Fruit fly (Drosophila melanogaster) whole organism, wandering third instar larva: ENCODE measurements around the gene shf.

Experiments used
- Abd-B ChIP-seq: fragments of >200 bp; optimal IDR thresholded peaks from 2 replicates; lab custom pipeline; 2017; ENCODE audit warnings: missing biosample characterization, missing genetic modification characterization
- CG32264 ChIP-seq: fragments of 200-800 bp; sonication (Bioruptor generic); optimal IDR thresholded peaks from 2 replicates; lab custom pipeline; 2016; ENCODE audit warnings: missing biosample characterization, missing genetic modification characterization
- CG9705 ChIP-seq: fragments of 200-800 bp; sonication (Bioruptor generic); optimal IDR thresholded peaks from 2 replicates; lab custom pipeline; 2018; ENCODE audit warnings: missing biosample characterization, mild to moderate bottlenecking, missing genetic modification characterization
- CrebA ChIP-seq: fragments of 200-800 bp; sonication (Bioruptor generic); optimal IDR thresholded peaks from 2 replicates; lab custom pipeline; 2016; ENCODE audit warnings: missing biosample characterization, mild to moderate bottlenecking, missing genetic modification characterization, borderline replicate concordance
- Dfd ChIP-seq: fragments of >200 bp; optimal IDR thresholded peaks from 2 replicates; lab custom pipeline; 2017; ENCODE audit warnings: missing biosample characterization, missing genetic modification characterization
- Dif ChIP-seq: fragments of 200-275, 200-300 bp; sonication (Bioruptor generic); optimal IDR thresholded peaks from 2 replicates; lab custom pipeline; 2018; ENCODE audit warnings: missing biosample characterization, missing genetic modification characterization; ENCODE audit not compliant: partially characterized antibody
- GATAd ChIP-seq: sonication (Bioruptor generic); optimal IDR thresholded peaks from 2 replicates; lab custom pipeline; 2016; ENCODE audit warnings: missing biosample characterization, missing genetic modification characterization
- HLH106 ChIP-seq: fragments of 200-800 bp; optimal IDR thresholded peaks from 3 replicates; lab custom pipeline; 2019; ENCODE audit warnings: missing biosample characterization, mild to moderate bottlenecking, missing genetic modification characterization, moderate library complexity
- Hnf4 ChIP-seq: fragments of 200-800 bp; sonication (Bioruptor generic); optimal IDR thresholded peaks from 2 replicates; lab custom pipeline; 2016; ENCODE audit warnings: missing biosample characterization, mild to moderate bottlenecking, missing genetic modification characterization
- Hr78 ChIP-seq: fragments of >200 bp; optimal IDR thresholded peaks from 2 replicates; lab custom pipeline; 2017; ENCODE audit warnings: missing biosample characterization, missing genetic modification characterization
- Hr83 ChIP-seq: fragments of 200-300 bp; sonication (Bioruptor generic); optimal IDR thresholded peaks from 2 replicates; lab custom pipeline; 2016; ENCODE audit warnings: missing biosample characterization, mild to moderate bottlenecking, missing genetic modification characterization, moderate library complexity; ENCODE audit not compliant: poor library complexity, severe bottlenecking
- Jra ChIP-seq: sonication (Bioruptor generic); optimal IDR thresholded peaks from 2 replicates; lab custom pipeline; 2016; ENCODE audit warnings: missing biosample characterization, missing genetic modification characterization
- Mio ChIP-seq: sonication (Bioruptor generic); optimal IDR thresholded peaks from 2 replicates; lab custom pipeline; 2016; ENCODE audit warnings: missing biosample characterization, missing genetic modification characterization
- Myc ChIP-seq: fragments of >200 bp; optimal IDR thresholded peaks from 2 replicates; lab custom pipeline; 2017
- N ChIP-seq: fragments of >200 bp; optimal IDR thresholded peaks from 2 replicates; lab custom pipeline; 2018; ENCODE audit warnings: missing biosample characterization, missing external identifiers, missing genetic modification characterization
- OdsH ChIP-seq: fragments of 200-800 bp; sonication (Bioruptor generic); optimal IDR thresholded peaks from 2 replicates; lab custom pipeline; 2016; ENCODE audit warnings: missing biosample characterization, mild to moderate bottlenecking, missing genetic modification characterization
- Rel ChIP-seq, 2 experiments: fragments of 200-800 bp; sonication (Bioruptor generic) in 1 of 2; optimal IDR thresholded peaks; 2 replicates in 1 of 2; 3 replicates in 1 of 2; lab custom pipeline; 2016 to 2019; ENCODE audit warnings: mild to moderate bottlenecking in 2 of 2, missing biosample characterization in 2 of 2, missing genetic modification characterization in 2 of 2, moderate library complexity in 1 of 2
- Sp1 ChIP-seq: fragments of 200-800 bp; sonication (Bioruptor generic); optimal IDR thresholded peaks from 3 replicates; lab custom pipeline; 2019; ENCODE audit warnings: missing biosample characterization, mild to moderate bottlenecking, missing genetic modification characterization, moderate library complexity
- Vsx2 ChIP-seq: fragments of 200-300, 225-300 bp; sonication (Bioruptor generic); optimal IDR thresholded peaks from 2 replicates; lab custom pipeline; 2018; ENCODE audit warnings: missing biosample characterization, missing genetic modification characterization; ENCODE audit not compliant: partially characterized antibody
- br ChIP-seq: fragments of 200-800 bp; sonication (Bioruptor generic); optimal IDR thresholded peaks from 2 replicates; lab custom pipeline; 2016; ENCODE audit warnings: missing biosample characterization, missing genetic modification characterization
- brk ChIP-seq: fragments of 200-800 bp; sonication (Bioruptor generic); optimal IDR thresholded peaks from 2 replicates; lab custom pipeline; 2016; ENCODE audit warnings: missing biosample characterization, mild to moderate bottlenecking, missing genetic modification characterization
- dl ChIP-seq, 2 experiments: fragments of 175-275, 200-275 bp in 1 of 2; fragments of 200-275 bp in 1 of 2; sonication (Bioruptor generic); optimal IDR thresholded peaks; lab custom pipeline; 2018; ENCODE audit warnings: mild to moderate bottlenecking in 2 of 2, missing biosample characterization in 2 of 2, missing genetic modification characterization in 2 of 2, moderate library complexity in 2 of 2; ENCODE audit not compliant: partially characterized antibody in 2 of 2, insufficient read depth in 1 of 2
- dmrt93B ChIP-seq: fragments of 200-800 bp; sonication (Bioruptor generic); optimal IDR thresholded peaks from 2 replicates; lab custom pipeline; 2018; ENCODE audit warnings: missing biosample characterization, mild to moderate bottlenecking, missing genetic modification characterization
- dsf ChIP-seq: sonication (Bioruptor generic); optimal IDR thresholded peaks from 2 replicates; lab custom pipeline; 2016; ENCODE audit warnings: missing biosample characterization, missing genetic modification characterization, borderline replicate concordance
- ey ChIP-seq: fragments of 200-800 bp; sonication (Bioruptor generic); optimal IDR thresholded peaks from 2 replicates; lab custom pipeline; 2016; ENCODE audit warnings: missing biosample characterization, missing genetic modification characterization
- foxo ChIP-seq, 2 experiments: fragments of 200-800 bp; sonication (Bioruptor generic); optimal IDR thresholded peaks; 2 replicates in 1 of 2; 3 replicates in 1 of 2; lab custom pipeline; 2016 to 2017; ENCODE audit warnings: missing biosample characterization in 2 of 2, missing genetic modification characterization in 2 of 2
- fru ChIP-seq: fragments of 200-800 bp; sonication (Bioruptor generic); optimal IDR thresholded peaks from 3 replicates; lab custom pipeline; 2016; ENCODE audit warnings: missing biosample characterization, mild to moderate bottlenecking, missing genetic modification characterization
- h ChIP-seq: fragments of 200-800 bp; sonication (Bioruptor generic); optimal IDR thresholded peaks from 3 replicates; lab custom pipeline; 2016; ENCODE audit warnings: missing biosample characterization, mild to moderate bottlenecking, missing genetic modification characterization
- jim ChIP-seq: fragments of 175-275, 200-325 bp; sonication (Bioruptor generic); optimal IDR thresholded peaks from 2 replicates; lab custom pipeline; 2016; ENCODE audit warnings: missing biosample characterization, mild to moderate bottlenecking, missing genetic modification characterization
- lola ChIP-seq: fragments of >200 bp; optimal IDR thresholded peaks from 2 replicates; lab custom pipeline; 2017; ENCODE audit warnings: missing biosample characterization, missing genetic modification characterization
- pan ChIP-seq: fragments of >200 bp; optimal IDR thresholded peaks from 2 replicates; lab custom pipeline; 2017
- psq ChIP-seq: fragments of 200-800 bp; sonication (Bioruptor generic); optimal IDR thresholded peaks from 3 replicates; lab custom pipeline; 2017; ENCODE audit warnings: missing biosample characterization, mild to moderate bottlenecking, missing genetic modification characterization, moderate library complexity
- rgr ChIP-seq: fragments of 200-800 bp; sonication (Bioruptor generic); optimal IDR thresholded peaks from 3 replicates; lab custom pipeline; 2016; ENCODE audit warnings: missing biosample characterization, mild to moderate bottlenecking, missing genetic modification characterization
- sage ChIP-seq: fragments of 200-800 bp; sonication (Bioruptor generic); optimal IDR thresholded peaks from 2 replicates; lab custom pipeline; 2016; ENCODE audit warnings: missing biosample characterization, mild to moderate bottlenecking, missing genetic modification characterization
- sv ChIP-seq: fragments of 200-800 bp; sonication (Bioruptor generic); optimal IDR thresholded peaks from 3 replicates; lab custom pipeline; 2016; ENCODE audit warnings: missing biosample characterization, missing genetic modification characterization
- tai ChIP-seq: sonication (Bioruptor generic); optimal IDR thresholded peaks from 2 replicates; lab custom pipeline; 2016; ENCODE audit warnings: missing biosample characterization, missing genetic modification characterization
- usp ChIP-seq: fragments of >200 bp; optimal IDR thresholded peaks from 2 replicates; lab custom pipeline; 2017; ENCODE audit warnings: missing biosample characterization, missing genetic modification characterization
- woc ChIP-seq: sonication (Bioruptor generic); optimal IDR thresholded peaks from 2 replicates; lab custom pipeline; 2016; ENCODE audit warnings: missing biosample characterization, mild to moderate bottlenecking, missing genetic modification characterization

Gene shf

dm6 chrX:6805404-6805803, 25.9 kb upstream of the shf start:
- TF ChIP-seq lola (GFP tag; lab: Kevin White, UChicago), result no peak
- TF ChIP-seq Rel (GFP tag; optimal IDR thresholded peaks at IDR 0.05; lab: Kevin White, UChicago), result no peak
- TF ChIP-seq Rel (tag; optimal IDR thresholded peaks at IDR 0.05; lab: Kevin White, UChicago), result peak; percentile 27
- peak; percentile 68 for TF ChIP-seq Dif (GFP tag; lab: Kevin White, UChicago)
- peak in 1 of 2 experiments; percentile 43 for TF ChIP-seq dl (GFP tag; optimal IDR thresholded peaks at IDR 0.05; lab: Kevin White, UChicago; ENCODE audit: insufficient read depth in 1 of 2, partially characterized antibody in 2 of 2)
- no peak for TF ChIP-seq h (GFP tag; lab: Kevin White, UChicago)
- TF ChIP-seq HLH106 (tag; lab: Kevin White, UChicago), result no peak

dm6 chrX:6804485-6805295, 25.2 kb upstream of the shf start:
- TF ChIP-seq Dif (GFP tag; lab: Kevin White, UChicago) (peak; percentile 70), Abd-B (no peak), Hr83 (GFP tag; lab: Kevin White, UChicago) (peak; percentile 45), Vsx2 (GFP tag; lab: Kevin White, UChicago) (no peak), Jra (GFP tag; lab: Kevin White, UChicago) (peak; percentile 93), dsf (GFP tag; lab: Kevin White, UChicago) (peak; percentile 78), OdsH (GFP tag; lab: Kevin White, UChicago) (peak; percentile 96), fru (peak; percentile 95), sage (GFP tag; lab: Kevin White, UChicago) (peak; percentile 93), jim (GFP tag; lab: Kevin White, UChicago) (peak; percentile 31), CrebA (GFP tag; lab: Kevin White, UChicago) (no peak), br (GFP tag; lab: Kevin White, UChicago) (peak; percentile 96), Sp1 (GFP tag; lab: Kevin White, UChicago) (peak; percentile 90), Hnf4 (GFP tag; lab: Kevin White, UChicago) (peak; percentile 97), psq (peak; percentile 91), h (GFP tag; lab: Kevin White, UChicago) (peak; percentile 97), Mio (peak; percentile 79), sv (peak; percentile 64), rgr (GFP tag; lab: Kevin White, UChicago) (peak; percentile 97), GATAd (GFP tag; lab: Kevin White, UChicago) (peak; percentile 18), pan (lab: Kevin White, UChicago) (no peak), usp (GFP tag; lab: Kevin White, UChicago) (no peak), woc (peak; percentile 95), dl (GFP tag; optimal IDR thresholded peaks at IDR 0.05; lab: Kevin White, UChicago; ENCODE audit: insufficient read depth in 1 of 2, partially characterized antibody in 2 of 2) (peak in 1 of 2 experiments; percentile 62), Dfd (GFP tag; lab: Kevin White, UChicago) (no peak), foxo (GFP tag; optimal IDR thresholded peaks at IDR 0.05; lab: Kevin White, UChicago) (peak; percentile 78 to 96), Rel (GFP tag; optimal IDR thresholded peaks at IDR 0.05; lab: Kevin White, UChicago) (peak; percentile 94), Rel (tag; optimal IDR thresholded peaks at IDR 0.05; lab: Kevin White, UChicago) (peak; percentile 53), N (GFP tag; lab: Kevin White, UChicago) (no peak), brk (GFP tag; lab: Kevin White, UChicago) (peak; percentile 91), CG32264 (peak; percentile 91), dmrt93B (GFP tag; lab: Kevin White, UChicago) (peak; percentile 84), Hr78 (no peak), lola (GFP tag; lab: Kevin White, UChicago) (no peak), HLH106 (tag; lab: Kevin White, UChicago) (peak; percentile 92), Myc (no peak), tai (no peak), CG9705 (GFP tag; lab: Kevin White, UChicago) (peak; percentile 47), ey (peak; percentile 96)
- TF ChIP-seq, all 38 proteins: peak for 27
